Worm (Caenorhabditis elegans) whole organism, L4 larva: ENCODE results near the gene rei-2.

Source experiments
- F44E2.7 ChIP-seq: fragments of 200-800 bp; sonication (Bioruptor generic); IDR thresholded peaks from 2 replicates; pipeline ENCODE4 v2.1.2; 2022; ENCODE audit warnings: missing genetic modification characterization, missing compliant biosample characterization
- mdl-1 ChIP-seq, 2 experiments: fragments of 150-350 bp in 1 of 2; sonication (generic microtip) in 1 of 2; optimal IDR thresholded peaks; 2 replicates each; lab custom pipeline; 2014 to 2017; ENCODE audit warnings: missing biosample characterization in 2 of 2, missing genetic modification characterization in 2 of 2
- unc-39 ChIP-seq: sonication (generic microtip); optimal IDR thresholded peaks from 2 replicates; lab custom pipeline; 2017; ENCODE audit warnings: missing biosample characterization, missing genetic modification characterization

DNA sequence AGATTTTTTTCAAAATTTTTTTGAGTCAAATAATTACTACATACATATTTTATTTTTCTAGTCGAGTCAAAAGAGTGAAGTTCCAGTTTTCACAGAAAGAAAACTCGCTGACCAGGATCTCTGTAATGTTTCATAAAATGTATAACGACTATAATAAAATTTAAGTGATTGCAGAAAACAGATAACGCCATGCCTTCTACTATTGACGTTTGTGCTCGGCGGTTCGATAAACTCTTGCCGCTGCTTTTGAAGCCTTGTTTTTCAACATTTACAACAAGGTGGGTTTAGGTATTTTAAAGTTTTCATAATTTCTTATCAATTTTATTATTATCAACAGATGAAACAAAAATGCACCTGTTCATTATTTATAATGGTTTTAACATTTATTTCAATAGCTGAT lies 37.5 kb upstream of the rei-2 start, which contains the start of gene lmp-2:
- TF ChIP-seq unc-39 (no peak), F44E2.7 (GFP tag; lab: Robert Waterston, UW) (no peak), mdl-1 (tag; optimal IDR thresholded peaks at IDR 0.05; lab: Kevin White, UChicago) (no peak)
